Fruit fly (Drosophila melanogaster): ENCODE data around the gene CG12885.

The CG12885 gene

DNA sequence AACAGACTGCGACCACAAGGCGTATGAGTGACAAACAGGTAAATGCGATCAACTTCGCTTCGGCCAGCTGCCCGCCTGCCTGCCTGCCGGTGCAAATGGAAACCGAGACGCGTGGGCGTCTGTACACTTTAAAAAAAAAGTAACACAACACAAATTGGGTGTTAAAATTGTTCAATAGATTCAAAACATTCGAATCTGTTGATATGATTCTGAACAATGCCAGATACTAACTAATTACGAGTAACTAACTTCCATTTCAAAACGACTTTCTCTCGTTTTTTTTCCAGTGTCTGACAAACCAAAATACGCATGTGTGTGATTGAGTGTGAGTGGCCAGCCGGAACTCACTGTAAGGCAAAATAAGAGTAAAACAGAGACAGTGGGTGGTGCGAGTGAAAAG, 49.0 kb downstream of the CG12885 start:
- TF ChIP-seq CG13204 (GFP tag; optimal IDR thresholded peaks at IDR 0.05) (no peak), D1 (tag; optimal IDR thresholded peaks at IDR 0.05) (no peak), Pif1A (GFP tag; optimal IDR thresholded peaks at IDR 0.05) (peak; percentile 95), CG9948 (tag; optimal IDR thresholded peaks at IDR 0.05) (peak; percentile 68), Pif1B (GFP tag; optimal IDR thresholded peaks at IDR 0.05) (peak; percentile 90), CG14655 (GFP tag; optimal IDR thresholded peaks at IDR 0.05) (no peak), CG8301 (tag; optimal IDR thresholded peaks at IDR 0.05) (peak; percentile 94), fd96Ca (GFP tag; IDR thresholded peaks at IDR 0.05) (peak; percentile 97), CG10348 (GFP tag; IDR thresholded peaks at IDR 0.05) (peak; percentile 89), CG17806 (tag; optimal IDR thresholded peaks at IDR 0.05) (peak; percentile 75), gl (tag; optimal IDR thresholded peaks at IDR 0.05) (peak; percentile 57), Snoo (tag; optimal IDR thresholded peaks at IDR 0.05) (peak; percentile 88), Ets98B (GFP tag; IDR thresholded peaks at IDR 0.05) (peak; percentile 97), EcR (GFP tag; optimal IDR thresholded peaks at IDR 0.05) (peak; percentile 16), CG15710 (tag; optimal IDR thresholded peaks at IDR 0.05) (peak; percentile 70), CG34367 (tag; optimal IDR thresholded peaks at IDR 0.05) (no peak), CG12605 (GFP tag; IDR thresholded peaks at IDR 0.05) (peak; percentile 88), CG8159 (tag; optimal IDR thresholded peaks at IDR 0.05) (peak; percentile 82), CG32121 (GFP tag; IDR thresholded peaks at IDR 0.05) (peak; percentile 97), rn (GFP tag; IDR thresholded peaks at IDR 0.05) (peak; percentile 93), CG4496 (GFP tag; IDR thresholded peaks at IDR 0.05) (peak; percentile 96)

DNA sequence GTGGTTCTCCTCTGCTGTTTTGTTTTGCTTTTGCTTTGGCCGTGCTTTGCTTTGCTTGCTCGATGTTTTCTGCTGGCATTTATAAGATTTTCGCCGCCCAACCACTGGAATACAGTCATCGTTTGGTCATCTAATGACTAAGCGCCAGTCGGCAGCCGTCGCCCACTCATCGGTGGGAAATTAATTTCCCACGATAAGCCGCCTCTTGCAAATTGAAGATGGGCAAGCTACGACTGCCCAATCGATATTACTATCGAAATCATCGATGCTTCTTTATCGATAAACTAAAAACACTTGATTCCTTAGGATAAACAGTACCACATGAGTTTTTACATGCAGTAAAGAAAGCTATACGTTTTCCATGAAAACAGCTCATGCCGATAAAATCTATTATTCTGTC, 50.0 kb downstream of the CG12885 start:
- TF ChIP-seq CG13204 (GFP tag; optimal IDR thresholded peaks at IDR 0.05), result no peak
- no peak for TF ChIP-seq EcR (GFP tag; optimal IDR thresholded peaks at IDR 0.05)
- no peak for TF ChIP-seq CG34367 (tag; optimal IDR thresholded peaks at IDR 0.05)
- no peak for TF ChIP-seq rn (GFP tag; IDR thresholded peaks at IDR 0.05)

- TF ChIP-seq CG32121 (GFP tag; IDR thresholded peaks at IDR 0.05), result no peak
- TF ChIP-seq CG8301 (tag; optimal IDR thresholded peaks at IDR 0.05), result no peak
- no peak for TF ChIP-seq Ets98B (GFP tag; IDR thresholded peaks at IDR 0.05)
- TF ChIP-seq CG13204 (GFP tag; optimal IDR thresholded peaks at IDR 0.05), result no peak
- no peak for TF ChIP-seq CG12605 (GFP tag; IDR thresholded peaks at IDR 0.05)
- TF ChIP-seq Pif1A (GFP tag; optimal IDR thresholded peaks at IDR 0.05), result no peak
- no peak for TF ChIP-seq CG10348 (GFP tag; IDR thresholded peaks at IDR 0.05)
- no peak for TF ChIP-seq D1 (tag; optimal IDR thresholded peaks at IDR 0.05)
- no peak for TF ChIP-seq CG15710 (tag; optimal IDR thresholded peaks at IDR 0.05)
- no peak for TF ChIP-seq gl (tag; optimal IDR thresholded peaks at IDR 0.05)
- TF ChIP-seq rn (GFP tag; IDR thresholded peaks at IDR 0.05), result no peak
Observed at dm6 chr3R:27579422-27579821, 58.8 kb downstream of the CG12885 start.

DNA sequence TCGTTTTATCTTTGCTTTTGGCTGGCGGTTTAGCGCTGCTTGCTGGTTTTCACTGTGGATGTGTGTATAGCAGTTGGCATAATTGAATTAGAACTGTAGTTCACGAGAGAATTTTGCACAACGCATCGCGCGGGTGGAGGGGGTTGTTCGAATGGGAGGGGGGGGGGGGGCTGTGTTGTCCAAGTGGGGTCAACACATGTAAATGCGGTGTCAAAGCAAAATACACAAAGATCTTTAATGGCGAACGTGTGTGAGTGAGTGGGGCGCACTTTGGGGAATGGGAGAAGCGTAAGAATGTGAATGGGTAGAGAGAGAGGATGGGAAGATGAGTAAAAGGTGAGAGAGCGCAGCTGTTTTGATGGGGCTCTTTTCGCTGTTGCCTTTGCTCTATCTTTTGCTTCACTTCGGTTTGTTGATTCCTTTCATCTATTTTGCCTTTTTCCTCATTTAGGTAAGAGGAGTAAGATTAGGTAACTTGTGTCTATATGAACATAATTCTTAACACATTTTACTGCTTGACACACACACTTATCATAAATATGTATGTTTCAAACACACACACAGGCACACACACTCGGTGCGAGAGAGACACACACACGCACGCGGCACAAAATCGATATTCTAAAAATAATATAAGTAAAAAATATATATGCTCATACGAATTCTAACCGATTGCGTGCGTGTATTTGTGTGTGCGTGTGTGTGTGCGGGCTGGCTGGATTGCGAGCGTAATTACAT, 59.8 kb downstream of the CG12885 start:
- TF ChIP-seq CG34367 (tag; optimal IDR thresholded peaks at IDR 0.05) (no peak), EcR (GFP tag; optimal IDR thresholded peaks at IDR 0.05) (peak; percentile 38)

dm6 chr3R:27581263-27581868, 60.7 kb downstream of the CG12885 start:
- TF ChIP-seq Snoo (tag; optimal IDR thresholded peaks at IDR 0.05), result peak; percentile 81
- peak; percentile 60 for TF ChIP-seq CG34367 (tag; optimal IDR thresholded peaks at IDR 0.05)
- peak; percentile 75 for TF ChIP-seq CG17806 (tag; optimal IDR thresholded peaks at IDR 0.05)
- no peak for TF ChIP-seq D1 (tag; optimal IDR thresholded peaks at IDR 0.05)
- no peak for TF ChIP-seq CG13204 (GFP tag; optimal IDR thresholded peaks at IDR 0.05)
- TF ChIP-seq EcR (GFP tag; optimal IDR thresholded peaks at IDR 0.05), result peak; percentile 13
- peak; percentile 75 for TF ChIP-seq CG8301 (tag; optimal IDR thresholded peaks at IDR 0.05)
- TF ChIP-seq Ets98B (GFP tag; IDR thresholded peaks at IDR 0.05), result no peak
- peak; percentile 81 for TF ChIP-seq Pif1B (GFP tag; optimal IDR thresholded peaks at IDR 0.05)
- no peak for TF ChIP-seq fd96Ca (GFP tag; IDR thresholded peaks at IDR 0.05)
- no peak for TF ChIP-seq CG10348 (GFP tag; IDR thresholded peaks at IDR 0.05)
- TF ChIP-seq CG15710 (tag; optimal IDR thresholded peaks at IDR 0.05), result peak; percentile 64
- TF ChIP-seq CG8159 (tag; optimal IDR thresholded peaks at IDR 0.05), result peak; percentile 69
- no peak for TF ChIP-seq CG4496 (GFP tag; IDR thresholded peaks at IDR 0.05)
- no peak for TF ChIP-seq CG12605 (GFP tag; IDR thresholded peaks at IDR 0.05)
- TF ChIP-seq CG14655 (GFP tag; optimal IDR thresholded peaks at IDR 0.05), result no peak
- peak; percentile 72 for TF ChIP-seq gl (tag; optimal IDR thresholded peaks at IDR 0.05)
- TF ChIP-seq CG32121 (GFP tag; IDR thresholded peaks at IDR 0.05), result no peak
- peak; percentile 62 for TF ChIP-seq CG9948 (tag; optimal IDR thresholded peaks at IDR 0.05)
- no peak for TF ChIP-seq rn (GFP tag; IDR thresholded peaks at IDR 0.05)
- peak; percentile 91 for TF ChIP-seq Pif1A (GFP tag; optimal IDR thresholded peaks at IDR 0.05)

DNA sequence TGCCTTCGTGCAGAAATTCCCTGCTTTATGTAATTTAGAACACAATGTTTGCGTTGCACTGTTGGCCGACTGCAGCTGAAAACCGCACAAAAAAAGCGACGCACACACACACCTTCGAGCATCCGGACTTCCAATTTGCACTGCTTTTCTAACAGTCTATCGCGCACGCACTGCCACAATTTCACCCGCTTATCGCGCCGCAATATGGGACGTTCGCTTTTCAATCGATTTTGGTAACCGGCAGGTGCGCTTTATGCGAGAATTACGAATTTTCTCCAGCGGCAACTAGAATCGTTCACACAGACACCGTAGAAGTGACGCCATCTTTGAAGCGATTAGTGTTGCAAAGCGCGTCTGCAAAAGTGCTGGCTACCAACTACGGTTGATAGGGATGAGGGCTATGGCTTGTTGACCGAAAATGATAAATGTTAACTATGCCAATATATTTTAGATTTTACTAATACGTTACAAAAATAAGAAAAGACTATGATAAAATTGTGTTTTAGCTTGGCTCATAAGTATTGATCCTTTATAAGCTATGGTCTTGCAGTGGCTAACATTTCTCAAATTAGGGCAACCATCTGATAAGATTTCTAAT, 61.3 kb downstream of the CG12885 start, which contains the start of gene wdb:
TSS of gene wdb (minus strand) at position 352 of the 598 bp plus-strand sequence.
- TF ChIP-seq Snoo (tag; optimal IDR thresholded peaks at IDR 0.05) (peak; percentile 38), CG8159 (tag; optimal IDR thresholded peaks at IDR 0.05) (peak; percentile 19), CG9948 (tag; optimal IDR thresholded peaks at IDR 0.05) (no peak), CG15710 (tag; optimal IDR thresholded peaks at IDR 0.05) (peak; percentile 33), Pif1B (GFP tag; optimal IDR thresholded peaks at IDR 0.05) (peak; percentile 23)
